Worm (Caenorhabditis elegans) whole organism, early embryonic: ENCODE data around the gene clec-215.

ENCODE experiments used
- ceh-36 ChIP-seq: sonication (generic microtip); optimal IDR thresholded peaks from 2 replicates; lab custom pipeline; 2016; ENCODE audit warnings: missing genetic modification characterization, inconsistent platforms, missing compliant biosample characterization
- ets-7 ChIP-seq: sonication (generic microtip); optimal IDR thresholded peaks from 2 replicates; lab custom pipeline; 2016; ENCODE audit warnings: missing genotype, missing genetic modification characterization, missing compliant biosample characterization

ce11 chrV:7598269-7598668 is 13.9 kb upstream of the clec-215 start, which contains the start of gene C50E3.7:
- TF ChIP-seq ets-7 (tag; lab: Kevin White, UChicago) (no peak), ceh-36 (tag; lab: Kevin White, UChicago) (no peak)
